Worm (Caenorhabditis elegans): Measurements from ENCODE around the gene ztf-18.

ztf-18 gene

ce11 chrIII:887874-888299 lies 7.6 kb downstream of the ztf-18 start (continued):
- TF ChIP-seq hlh-11 (tag; optimal IDR thresholded peaks at IDR 0.05) (peak; percentile 80), nhr-41 (GFP tag; IDR thresholded peaks at IDR 0.05) (no peak), zip-2 (tag; optimal IDR thresholded peaks at IDR 0.05) (no peak), R02D3.7 (tag; optimal IDR thresholded peaks at IDR 0.05) (no peak), fkh-10 (GFP tag; optimal IDR thresholded peaks at IDR 0.05) (peak; percentile 92), dmd-6 (GFP tag; IDR thresholded peaks at IDR 0.05) (peak; percentile 77), ztf-11 (tag; optimal IDR thresholded peaks at IDR 0.05) (no peak), madf-9 (GFP tag; conservative IDR thresholded peaks at IDR 0.05) (peak; percentile 51; the same call in 1 of the 2 replicates), hmg-1.1 (GFP tag; IDR thresholded peaks at IDR 0.05) (peak; percentile 86), ztf-7 (tag; optimal IDR thresholded peaks at IDR 0.05) (peak; percentile 7), daf-12 (tag; optimal IDR thresholded peaks at IDR 0.05) (no peak), ceh-44 (GFP tag; IDR thresholded peaks at IDR 0.05) (no peak), set-16 (GFP tag; IDR thresholded peaks at IDR 0.05) (peak; percentile 54), madf-5 (GFP tag; IDR thresholded peaks at IDR 0.05) (no peak), ceh-20 (GFP tag; IDR thresholded peaks at IDR 0.05) (peak; percentile 23; the same call in 1 of the 2 replicates), Y105C5A.15 (GFP tag; IDR thresholded peaks at IDR 0.05) (no peak), dve-1 (tag; optimal IDR thresholded peaks at IDR 0.05; ENCODE audit: insufficient read depth) (peak; percentile 71), gei-8 (GFP tag; optimal IDR thresholded peaks at IDR 0.05) (no peak), mdt-29 (GFP tag; IDR thresholded peaks at IDR 0.05) (no peak), nhr-111 (GFP tag; optimal IDR thresholded peaks at IDR 0.05) (no peak), mdl-1 (tag; optimal IDR thresholded peaks at IDR 0.05) (peak; percentile 1 to 72), nhr-42 (GFP tag; IDR thresholded peaks at IDR 0.05) (no peak), F49E8.2 (tag; optimal IDR thresholded peaks at IDR 0.05; ENCODE audit: borderline replicate concordance) (no peak), arid-1 (GFP tag; conservative IDR thresholded peaks at IDR 0.05) (0 out of 2 replicates have a peak, but pooled peaks have one; percentile 20), hlh-30 (tag; optimal IDR thresholded peaks at IDR 0.05; ENCODE audit: insufficient read depth) (peak; percentile 88), spr-1 (tag; optimal IDR thresholded peaks at IDR 0.05) (peak; percentile 41), ctbp-1 (GFP tag; IDR thresholded peaks at IDR 0.05) (peak; percentile 78), dpl-1 (GFP tag; optimal IDR thresholded peaks at IDR 0.05) (peak; percentile 26), mep-1 (tag; optimal IDR thresholded peaks at IDR 0.05) (peak; percentile 83), unc-62 (GFP tag; optimal IDR thresholded peaks at IDR 0.05 in 1 of 2) (no peak), unc-62 (tag; optimal IDR thresholded peaks at IDR 0.05) (no peak), tra-1 (GFP tag; IDR thresholded peaks at IDR 0.05) (no peak), lsy-2 (tag; optimal IDR thresholded peaks at IDR 0.05) (peak; percentile 60 to 77), daf-8 (GFP tag; IDR thresholded peaks at IDR 0.05) (no peak), F44E2.7 (GFP tag; IDR thresholded peaks at IDR 0.05) (no peak), F10B5.3 (tag; optimal IDR thresholded peaks at IDR 0.05) (no peak), zfp-3 (GFP tag; conservative IDR thresholded peaks at IDR 0.05) (no peak), zag-1 (tag; optimal IDR thresholded peaks at IDR 0.05) (no peak), Y48G9A.11 (GFP tag; IDR thresholded peaks at IDR 0.05) (no peak), zfp-2 (tag; optimal IDR thresholded peaks at IDR 0.05) (no peak), T26A8.4 (GFP tag; IDR thresholded peaks at IDR 0.05) (peak; percentile 62), mxl-2 (GFP tag; conservative IDR thresholded peaks at IDR 0.05) (no peak), Y75B8A.6 (GFP tag; IDR thresholded peaks at IDR 0.05) (no peak), vab-7 (GFP tag; IDR thresholded peaks at IDR 0.05) (no peak), nhr-25 (tag; optimal IDR thresholded peaks at IDR 0.05; ENCODE audit: borderline replicate concordance, insufficient read depth) (no peak), nhr-6 (tag; optimal IDR thresholded peaks at IDR 0.05) (no peak), D1046.2 (GFP tag; IDR thresholded peaks at IDR 0.05) (no peak), nhr-11 (tag; optimal IDR thresholded peaks at IDR 0.05) (peak; percentile 60), ceh-32 (tag; optimal IDR thresholded peaks at IDR 0.05; ENCODE audit: poor library complexity) (no peak), ceh-82 (tag; optimal IDR thresholded peaks at IDR 0.05) (no peak), attf-4 (tag; optimal IDR thresholded peaks at IDR 0.05) (no peak), dmd-8 (GFP tag; IDR thresholded peaks at IDR 0.05) (no peak)
